Fruit fly (Drosophila melanogaster): Measurements from ENCODE around the gene Cdep.

DNA sequence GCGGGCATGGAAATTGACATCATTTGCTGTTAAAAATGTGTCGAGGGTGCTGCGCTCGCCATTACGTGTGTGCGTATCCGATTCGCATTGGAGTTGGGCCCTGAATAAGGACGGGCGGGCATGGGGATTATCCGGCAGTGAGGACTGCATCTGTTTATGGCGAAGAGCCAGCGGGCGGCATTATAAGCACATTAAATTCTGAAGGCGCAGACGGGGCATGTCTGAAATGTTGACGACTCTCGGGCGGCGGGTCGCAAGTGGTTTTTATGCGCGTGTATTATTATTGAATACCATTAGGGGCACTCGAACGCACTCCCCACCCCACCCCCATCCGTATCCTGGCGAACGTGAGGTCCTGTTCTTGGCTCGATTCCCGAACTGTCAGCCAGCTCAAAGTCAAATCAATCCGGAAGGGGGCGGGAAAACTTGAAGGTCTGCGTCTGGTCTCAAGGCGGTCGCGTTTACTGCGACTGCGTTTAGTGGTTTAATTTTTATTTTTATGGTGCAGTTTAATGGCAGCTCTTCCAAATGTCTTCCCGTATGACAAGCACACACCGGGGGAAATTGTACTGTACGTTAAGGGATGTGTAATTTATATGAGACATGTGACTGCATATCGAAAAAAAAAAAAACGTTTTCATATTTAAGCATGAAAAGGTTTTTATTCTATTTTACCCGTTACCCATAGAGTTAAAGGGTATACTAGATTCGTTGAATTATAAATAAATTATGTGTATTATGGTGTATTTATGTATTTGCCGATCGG, 68.1 kb downstream of the Cdep start:
- no peak for TF ChIP-seq CTCF (optimal IDR thresholded peaks at IDR 0.05)
- no peak for TF ChIP-seq CG8478 (optimal IDR thresholded peaks at IDR 0.05)
